Worm (Caenorhabditis elegans) whole organism, L4 larva: ENCODE data around the gene ZK632.10.

ENCODE experiments used
- D1046.2 ChIP-seq: fragments of 200-800 bp; sonication (Bioruptor generic); IDR thresholded peaks from 2 replicates; pipeline ENCODE4 v1.3.6; 2022; ENCODE audit warnings: missing genetic modification characterization, missing compliant biosample characterization
- F10B5.3 ChIP-seq: sonication (generic microtip); optimal IDR thresholded peaks from 2 replicates; lab custom pipeline; 2016; ENCODE audit warnings: mild to moderate bottlenecking, missing genetic modification characterization, missing compliant biosample characterization
- F49E8.2 ChIP-seq: sonication (generic microtip); optimal IDR thresholded peaks from 2 replicates; lab custom pipeline; 2016; ENCODE audit warnings: missing compliant biosample characterization, mild to moderate bottlenecking, missing genetic modification characterization, borderline replicate concordance
- Y48G9A.11 ChIP-seq: fragments of 200-800 bp; sonication (Bioruptor generic); IDR thresholded peaks from 2 replicates; pipeline ENCODE4 v1.3.6; 2022; ENCODE audit warnings: missing genetic modification reagents, missing genetic modification characterization, missing compliant biosample characterization
- ZK337.2 ChIP-seq: fragments of 200-800 bp; sonication (Bioruptor generic); IDR thresholded peaks from 2 replicates; pipeline ENCODE4 v1.3.6; 2022; ENCODE audit warnings: missing genetic modification reagents, missing genetic modification characterization, missing compliant biosample characterization
- aly-2 ChIP-seq: sonication (generic microtip); optimal IDR thresholded peaks from 2 replicates; lab custom pipeline; 2018; ENCODE audit warnings: missing biosample characterization, missing genetic modification characterization
- arid-1 ChIP-seq: fragments of 200-800 bp; sonication (Bioruptor generic); conservative IDR thresholded peaks from 2 replicates; pipeline ENCODE4 v1.3.6; 2022; ENCODE audit warnings: missing genetic modification reagents, missing genetic modification characterization, missing compliant biosample characterization
- attf-4 ChIP-seq: sonication (generic microtip); optimal IDR thresholded peaks from 3 replicates; lab custom pipeline; 2017; ENCODE audit warnings: missing biosample characterization, missing genetic modification characterization
- ceh-20 ChIP-seq: fragments of 200-800 bp; sonication (Bioruptor generic); IDR thresholded peaks from 2 replicates; pipeline ENCODE4 v1.3.6; 2022; ENCODE audit warnings: missing genetic modification reagents, missing genetic modification characterization, missing compliant biosample characterization
- ceh-28 ChIP-seq: fragments of 150-350 bp; optimal IDR thresholded peaks from 2 replicates; lab custom pipeline; 2014; ENCODE audit warnings: missing biosample characterization, missing genetic modification reagents, missing genetic modification characterization
- ceh-32 ChIP-seq: sonication (generic microtip); optimal IDR thresholded peaks from 2 replicates; lab custom pipeline; 2016; ENCODE audit warnings: mild to moderate bottlenecking, missing genetic modification characterization, missing compliant biosample characterization; ENCODE audit not compliant: poor library complexity
- ceh-62 ChIP-seq: sonication (generic microtip); optimal IDR thresholded peaks from 2 replicates; lab custom pipeline; 2017; ENCODE audit warnings: missing biosample characterization, missing genetic modification characterization
- ces-1 ChIP-seq: fragments of 150-350 bp; sonication (generic microtip); optimal IDR thresholded peaks from 4 replicates; lab custom pipeline; 2014; ENCODE audit warnings: missing biosample characterization, missing genetic modification reagents, missing genetic modification characterization
- cey-2 ChIP-seq: sonication (generic microtip); optimal IDR thresholded peaks from 3 replicates; lab custom pipeline; 2017; ENCODE audit warnings: missing genetic modification characterization, mild to moderate bottlenecking, missing compliant biosample characterization, antibody characterized with exemption, borderline replicate concordance; ENCODE audit not compliant: insufficient read depth
- daf-12 ChIP-seq: fragments of 150-350 bp; optimal IDR thresholded peaks from 2 replicates; lab custom pipeline; 2014; ENCODE audit warnings: missing biosample characterization, missing genetic modification reagents, missing genetic modification characterization
- daf-19 ChIP-seq: fragments of 200-800 bp; sonication (Bioruptor generic); conservative IDR thresholded peaks from 2 replicates; pipeline ENCODE4 v1.3.6; 2022; ENCODE audit warnings: missing genetic modification characterization, missing compliant biosample characterization
- dmd-9 ChIP-seq: fragments of 200-800 bp; sonication (Bioruptor generic); IDR thresholded peaks from 2 replicates; pipeline ENCODE4 v1.3.6; 2022; ENCODE audit warnings: missing genetic modification reagents, missing genetic modification characterization, missing compliant biosample characterization
- egl-43 ChIP-seq: fragments of 200-800 bp; sonication (Bioruptor generic); IDR thresholded peaks from 2 replicates; pipeline ENCODE4 v1.3.6; 2022; ENCODE audit warnings: missing genetic modification reagents, missing genetic modification characterization, missing compliant biosample characterization
- fkh-10 ChIP-seq: fragments of 150-350 bp; optimal IDR thresholded peaks from 2 replicates; lab custom pipeline; 2014; ENCODE audit warnings: missing biosample characterization, missing genetic modification reagents, missing genetic modification characterization
- hlh-11 ChIP-seq: fragments of 200-800 bp; sonication (Bioruptor generic); optimal IDR thresholded peaks from 2 replicates; lab custom pipeline; 2018; ENCODE audit warnings: mild to moderate bottlenecking, missing genetic modification characterization, missing compliant biosample characterization
- jun-1 ChIP-seq: fragments of 150-350 bp; optimal IDR thresholded peaks from 2 replicates; lab custom pipeline; 2014; ENCODE audit warnings: missing biosample characterization, missing genetic modification reagents, missing genetic modification characterization
- lim-7 ChIP-seq: fragments of 200-800 bp; sonication (Bioruptor generic); IDR thresholded peaks from 2 replicates; pipeline ENCODE4 v1.3.6; 2022; ENCODE audit warnings: missing genetic modification characterization, missing compliant biosample characterization
- lin-13 ChIP-seq: fragments of 150-350 bp; optimal IDR thresholded peaks from 2 replicates; lab custom pipeline; 2014; ENCODE audit warnings: missing biosample characterization, missing genetic modification reagents, missing genetic modification characterization
- lin-39 ChIP-seq: fragments of 150-350 bp; optimal IDR thresholded peaks from 2 replicates; lab custom pipeline; 2014; ENCODE audit warnings: missing biosample characterization, missing genetic modification reagents, missing genetic modification characterization
- lsy-2 ChIP-seq, 2 experiments: fragments of 150-350 bp in 1 of 2; sonication (generic microtip) in 1 of 2; optimal IDR thresholded peaks; 2 replicates each; lab custom pipeline; 2014 to 2017; ENCODE audit warnings: missing biosample characterization in 2 of 2, missing genetic modification characterization in 2 of 2
- madf-9 ChIP-seq: fragments of 200-800 bp; sonication (Bioruptor generic); conservative IDR thresholded peaks from 2 replicates; pipeline ENCODE4 v1.3.6; 2022; ENCODE audit warnings: missing genetic modification reagents, missing genetic modification characterization, missing compliant biosample characterization
- mdl-1 ChIP-seq, 2 experiments: fragments of 150-350 bp in 1 of 2; sonication (generic microtip) in 1 of 2; optimal IDR thresholded peaks; 2 replicates each; lab custom pipeline; 2014 to 2017; ENCODE audit warnings: missing biosample characterization in 2 of 2, missing genetic modification characterization in 2 of 2
- mxl-3 ChIP-seq: fragments of 200-800 bp; sonication (Bioruptor generic); optimal IDR thresholded peaks from 2 replicates; lab custom pipeline; 2018; ENCODE audit warnings: mild to moderate bottlenecking, missing genetic modification characterization, missing compliant biosample characterization
- nhr-11 ChIP-seq: fragments of 150-350 bp; optimal IDR thresholded peaks from 2 replicates; lab custom pipeline; 2014; ENCODE audit warnings: missing biosample characterization, missing genetic modification characterization
- nhr-111 ChIP-seq: fragments of 200-800 bp; sonication (Bioruptor generic); optimal IDR thresholded peaks from 2 replicates; lab custom pipeline; 2018; ENCODE audit warnings: mild to moderate bottlenecking, missing genetic modification characterization, missing compliant biosample characterization
- nhr-25 ChIP-seq: sonication (generic microtip); optimal IDR thresholded peaks from 2 replicates; lab custom pipeline; 2017; ENCODE audit warnings: missing genetic modification characterization, mild to moderate bottlenecking, missing compliant biosample characterization, antibody characterized with exemption, moderate library complexity, borderline replicate concordance; ENCODE audit not compliant: insufficient read depth
- nhr-48 ChIP-seq: sonication (generic microtip); optimal IDR thresholded peaks from 2 replicates; lab custom pipeline; 2016; ENCODE audit warnings: mild to moderate bottlenecking, missing genetic modification characterization, missing compliant biosample characterization
- nhr-76 ChIP-seq: fragments of 150-350 bp; optimal IDR thresholded peaks from 2 replicates; lab custom pipeline; 2014; ENCODE audit warnings: missing biosample characterization, missing genetic modification characterization
- nhr-77 ChIP-seq: fragments of 150-350 bp; optimal IDR thresholded peaks from 2 replicates; lab custom pipeline; 2014; ENCODE audit warnings: missing biosample characterization, missing genetic modification characterization
- pha-4 ChIP-seq, 2 experiments: fragments of 150-350 bp in 1 of 2; fragments of 200-800 bp in 1 of 2; sonication (Bioruptor generic) in 1 of 2; IDR thresholded peaks in 1 of 2; optimal IDR thresholded peaks in 1 of 2; 2 replicates each; pipeline versions ENCODE4 v1.3.6 to Lab custom; 2014 to 2022; ENCODE audit warnings: missing genetic modification characterization in 2 of 2, missing genetic modification reagents in 2 of 2, missing biosample characterization in 1 of 2, missing compliant biosample characterization in 1 of 2
- php-3 ChIP-seq: fragments of 200-800 bp; sonication (Bioruptor generic); IDR thresholded peaks from 2 replicates; pipeline ENCODE4 v1.3.6; 2022; ENCODE audit warnings: missing genetic modification reagents, missing genetic modification characterization, missing compliant biosample characterization
- rbr-2 ChIP-seq: sonication (generic microtip); optimal IDR thresholded peaks from 2 replicates; lab custom pipeline; 2016; ENCODE audit warnings: missing genotype, missing genetic modification characterization, missing compliant biosample characterization
- sdz-12 ChIP-seq: fragments of 200-800 bp; sonication (Bioruptor generic); optimal IDR thresholded peaks from 2 replicates; lab custom pipeline; 2018; ENCODE audit warnings: mild to moderate bottlenecking, missing genetic modification characterization, missing compliant biosample characterization
- set-16 ChIP-seq: fragments of 200-800 bp; sonication (Bioruptor generic); IDR thresholded peaks from 2 replicates; pipeline ENCODE4 v1.3.6; 2022; ENCODE audit warnings: missing genetic modification reagents, missing genetic modification characterization, missing compliant biosample characterization
- spr-3 ChIP-seq: fragments of 200-800 bp; sonication (Bioruptor generic); optimal IDR thresholded peaks from 2 replicates; lab custom pipeline; 2018; ENCODE audit warnings: mild to moderate bottlenecking, missing genetic modification characterization, missing compliant biosample characterization
- tra-1 ChIP-seq: fragments of 200-800 bp; sonication (Bioruptor generic); IDR thresholded peaks from 2 replicates; pipeline ENCODE4 v1.3.6; 2022; ENCODE audit warnings: missing genetic modification reagents, missing genetic modification characterization, missing compliant biosample characterization
- unc-130 ChIP-seq: sonication (generic microtip); optimal IDR thresholded peaks from 2 replicates; lab custom pipeline; 2016; ENCODE audit warnings: missing genetic modification reagents, missing genetic modification characterization, missing compliant biosample characterization
- vab-7 ChIP-seq: fragments of 200-800 bp; sonication (Bioruptor generic); IDR thresholded peaks from 2 replicates; pipeline ENCODE4 v1.3.6; 2022; ENCODE audit warnings: missing genetic modification reagents, missing genetic modification characterization, missing compliant biosample characterization
- zag-1 ChIP-seq: fragments of 150-350 bp; optimal IDR thresholded peaks from 2 replicates; lab custom pipeline; 2014; ENCODE audit warnings: missing biosample characterization, missing genetic modification characterization
- zfp-2 ChIP-seq: sonication (generic microtip); optimal IDR thresholded peaks from 2 replicates; lab custom pipeline; 2016; ENCODE audit warnings: mild to moderate bottlenecking, missing genetic modification characterization, missing compliant biosample characterization
- zfp-3 ChIP-seq: fragments of 200-800 bp; sonication (Bioruptor generic); conservative IDR thresholded peaks from 2 replicates; pipeline ENCODE4 v1.3.6; 2022; ENCODE audit warnings: missing genetic modification reagents, missing genetic modification characterization, missing compliant biosample characterization
- ztf-7 ChIP-seq: fragments of 150-350 bp; optimal IDR thresholded peaks from 2 replicates; lab custom pipeline; 2014; ENCODE audit warnings: missing biosample characterization, missing genetic modification characterization

ZK632.10 gene

DNA sequence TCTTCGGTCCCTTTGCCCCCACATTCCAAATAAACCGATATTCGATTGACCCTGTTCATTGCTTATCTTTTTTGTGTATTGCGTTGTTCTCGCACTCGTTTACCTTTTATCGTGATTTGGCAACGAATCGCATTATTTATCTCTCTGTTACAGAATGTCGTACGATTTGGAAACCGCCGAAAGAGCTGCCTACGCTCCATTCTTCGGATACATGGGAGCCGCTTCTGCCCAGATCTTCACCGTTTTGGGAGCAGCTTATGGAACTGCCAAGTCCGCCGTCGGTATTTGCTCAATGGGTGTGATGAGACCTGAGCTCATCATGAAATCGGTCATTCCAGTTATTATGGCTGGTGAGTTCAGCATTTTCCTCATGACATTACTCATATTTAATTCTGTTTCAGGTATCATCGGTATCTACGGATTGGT is 45.5 kb downstream of the ZK632.10 start, which contains the start of gene vha-2 (continued):
- TF ChIP-seq daf-12 (no peak), lin-39 (tag; lab: Kevin White, UChicago) (no peak)

DNA sequence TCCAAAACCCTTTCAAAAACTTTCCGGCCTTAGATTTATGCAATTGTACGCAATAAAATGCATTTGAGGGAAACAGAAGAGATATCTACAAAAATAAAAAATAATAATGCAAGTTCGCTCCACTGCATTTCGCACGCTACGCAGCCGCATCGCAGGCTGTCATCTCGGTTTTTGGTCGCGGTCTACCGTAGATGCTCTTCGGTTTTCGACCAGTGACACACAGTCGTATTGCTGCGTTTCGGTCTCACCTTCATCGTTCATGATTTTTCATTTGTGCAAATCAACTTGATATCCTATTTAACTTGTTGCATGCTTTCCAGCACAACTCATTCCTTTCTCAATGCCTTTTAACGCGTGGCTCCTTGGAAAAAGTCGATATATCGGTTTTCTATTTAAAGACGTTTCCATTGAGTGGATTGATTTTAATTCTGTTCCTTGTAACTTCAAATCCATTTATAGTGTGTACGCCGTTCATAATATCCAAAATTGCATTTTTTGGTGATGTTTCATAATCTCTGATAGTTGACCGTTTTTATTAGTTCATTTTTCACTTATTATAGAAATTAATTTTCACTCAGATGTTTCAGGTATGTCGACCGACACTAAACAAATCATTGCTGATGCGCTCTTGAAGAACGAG is 46.7 kb downstream of the ZK632.10 start, which contains the start of gene vha-1:
TSS of gene vha-1 (plus strand) at position 590 of the 640 bp plus-strand sequence.
- TF ChIP-seq jun-1 (peak; percentile 71), nhr-11 (tag; lab: Kevin White, UChicago) (peak; percentile 80), egl-43 (0 out of 2 replicates have a peak, but pooled peaks have one; percentile 29), madf-9 (GFP tag; lab: Robert Waterston, UW) (peak; percentile 69; the same call in 1 of the 2 replicates), daf-19 (GFP tag; lab: Robert Waterston, UW) (no peak), nhr-76 (tag; lab: Kevin White, UChicago) (no peak), set-16 (GFP tag; lab: Robert Waterston, UW) (no peak), nhr-111 (GFP tag; lab: Kevin White, UChicago) (no peak), nhr-48 (tag; lab: Kevin White, UChicago) (peak; percentile 40), lin-39 (tag; lab: Kevin White, UChicago) (no peak), ztf-7 (peak; percentile 22), sdz-12 (GFP tag; lab: Kevin White, UChicago) (no peak), nhr-25 (tag; lab: Kevin White, UChicago) (peak; percentile 66), ceh-28 (no peak), tra-1 (GFP tag; lab: Robert Waterston, UW) (0 out of 2 replicates have a peak, but pooled peaks have one; percentile 46), attf-4 (tag; lab: Kevin White, UChicago) (no peak), zfp-3 (GFP tag; lab: Robert Waterston, UW) (no peak), ceh-20 (GFP tag; lab: Robert Waterston, UW) (no peak), vab-7 (GFP tag; lab: Robert Waterston, UW) (no peak), fkh-10 (GFP tag; lab: Kevin White, UChicago) (peak; percentile 26), ZK337.2 (GFP tag; lab: Robert Waterston, UW) (no peak), aly-2 (tag; lab: Kevin White, UChicago) (no peak), dmd-9 (GFP tag; lab: Robert Waterston, UW) (no peak), rbr-2 (tag; lab: Kevin White, UChicago) (peak; percentile 82), ceh-32 (tag; lab: Kevin White, UChicago) (no peak), D1046.2 (GFP tag; lab: Robert Waterston, UW) (no peak), ces-1 (no peak), arid-1 (GFP tag; lab: Robert Waterston, UW) (peak; percentile 44), F49E8.2 (tag; lab: Kevin White, UChicago) (no peak), Y48G9A.11 (GFP tag; lab: Robert Waterston, UW) (no peak), zfp-2 (tag; lab: Kevin White, UChicago) (no peak), hlh-11 (tag; lab: Kevin White, UChicago) (peak; percentile 88), mxl-3 (GFP tag; lab: Kevin White, UChicago) (peak; percentile 86), lim-7 (no peak), php-3 (no peak), F10B5.3 (tag; lab: Kevin White, UChicago) (no peak), ceh-62 (no peak), lsy-2 (tag; optimal IDR thresholded peaks at IDR 0.05; lab: Kevin White, UChicago) (peak; percentile 91 to 96), unc-130 (GFP tag; lab: Kevin White, UChicago) (peak; percentile 2), zag-1 (tag; lab: Kevin White, UChicago) (no peak), mdl-1 (tag; optimal IDR thresholded peaks at IDR 0.05; lab: Kevin White, UChicago) (peak; percentile 4 to 70), spr-3 (GFP tag; lab: Kevin White, UChicago) (no peak), pha-4 (GFP tag; IDR thresholded peaks at IDR 0.05; lab: Robert Waterston, UW) (peak; percentile 60; the same call in 1 of the 2 replicates), pha-4 (tag; optimal IDR thresholded peaks at IDR 0.05; lab: Kevin White, UChicago) (no peak), cey-2 (tag; lab: Kevin White, UChicago) (no peak), lin-13 (GFP tag; lab: Kevin White, UChicago) (peak; percentile 95), nhr-77 (tag; lab: Kevin White, UChicago) (peak; percentile 97)
